Fruit fly (Drosophila melanogaster) whole organism, embryonic: ENCODE results near the gene CG14253.
A peak's percentile ranks its signal among the peaks of the same experiment; 100 is the strongest.

Experiments
- Aef1 ChIP-seq: fragments of 200-800 bp; sonication (Bioruptor generic); IDR thresholded peaks from 3 replicates; pipeline ENCODE4 v1.3.6; 2022; ENCODE audit warnings: missing biosample characterization, missing genetic modification characterization
- Blimp-1 ChIP-seq: fragments of 200-800 bp; sonication (Bioruptor generic); optimal IDR thresholded peaks from 3 replicates; lab custom pipeline; 2018; ENCODE audit warnings: missing biosample characterization, missing genetic modification characterization, mild to moderate bottlenecking, moderate library complexity, missing genetic modification reagents
- CG12391 ChIP-seq: fragments of 200-800 bp; sonication (Bioruptor generic); optimal IDR thresholded peaks from 3 replicates; lab custom pipeline; 2018; ENCODE audit warnings: missing biosample characterization, mild to moderate bottlenecking, missing genetic modification characterization, moderate library complexity
- CG12769 ChIP-seq: fragments of 200-800 bp; sonication (Bioruptor generic); optimal IDR thresholded peaks from 2 replicates; lab custom pipeline; 2019; ENCODE audit warnings: missing biosample characterization, mild to moderate bottlenecking, missing genetic modification characterization, moderate library complexity
- CG13123 ChIP-seq: fragments of 200-800 bp; sonication (Bioruptor generic); optimal IDR thresholded peaks from 2 replicates; lab custom pipeline; 2016; ENCODE audit warnings: missing biosample characterization, missing genetic modification characterization
- CG14667 ChIP-seq: fragments of 200-800 bp; sonication (Bioruptor generic); IDR thresholded peaks from 2 replicates; pipeline ENCODE4 v1.3.6; 2022; ENCODE audit warnings: missing biosample characterization, missing genetic modification characterization
- CG15073 ChIP-seq: fragments of 200-800 bp; sonication (Bioruptor generic); optimal IDR thresholded peaks from 2 replicates; lab custom pipeline; 2016; ENCODE audit warnings: missing biosample characterization, missing genetic modification characterization
- CG16813 ChIP-seq: fragments of 200-800 bp; sonication (Bioruptor generic); IDR thresholded peaks from 3 replicates; pipeline ENCODE4 v1.3.6; 2022; ENCODE audit warnings: missing biosample characterization, missing genetic modification characterization; ENCODE audit not compliant: partially characterized antibody
- CG16863 ChIP-seq: fragments of 200-800 bp; sonication (Bioruptor generic); optimal IDR thresholded peaks from 3 replicates; lab custom pipeline; 2016; ENCODE audit warnings: missing biosample characterization, missing genetic modification characterization
- CG17328 ChIP-seq: fragments of 200-800 bp; sonication (Bioruptor generic); IDR thresholded peaks from 2 replicates; pipeline ENCODE4 v1.3.6; 2022; ENCODE audit warnings: missing biosample characterization, missing genetic modification characterization
- CG17359 ChIP-seq: fragments of 200-800 bp; sonication (Bioruptor generic); optimal IDR thresholded peaks from 3 replicates; lab custom pipeline; 2018; ENCODE audit warnings: missing biosample characterization, mild to moderate bottlenecking, missing genetic modification characterization, moderate library complexity
- CG30431 ChIP-seq: fragments of 200-800 bp; sonication (Bioruptor generic); optimal IDR thresholded peaks from 2 replicates; lab custom pipeline; 2017; ENCODE audit warnings: missing biosample characterization, missing genetic modification characterization
- CG33213 ChIP-seq: fragments of 200-800 bp; sonication (Bioruptor generic); optimal IDR thresholded peaks from 3 replicates; lab custom pipeline; 2016; ENCODE audit warnings: missing biosample characterization, missing genetic modification characterization
- CG34224 ChIP-seq: fragments of 200-800 bp; sonication (Bioruptor generic); IDR thresholded peaks from 3 replicates; pipeline ENCODE4 v1.3.6; 2022; ENCODE audit warnings: missing biosample characterization, missing genetic modification characterization; ENCODE audit not compliant: partially characterized antibody
- CG6654 ChIP-seq: fragments of 200-800 bp; sonication (Bioruptor generic); optimal IDR thresholded peaks from 2 replicates; lab custom pipeline; 2017; ENCODE audit warnings: missing biosample characterization, mild to moderate bottlenecking, missing genetic modification characterization
- CG6791 ChIP-seq: fragments of 200-800 bp; sonication (Bioruptor generic); IDR thresholded peaks from 3 replicates; pipeline ENCODE4 v1.3.6; 2022; ENCODE audit warnings: missing biosample characterization, missing genetic modification characterization; ENCODE audit not compliant: partially characterized antibody
- CG7357 ChIP-seq: fragments of 200-800 bp; sonication (Bioruptor generic); IDR thresholded peaks from 3 replicates; pipeline ENCODE4 v1.3.6; 2022; ENCODE audit warnings: missing biosample characterization, missing genetic modification characterization
- CG9817 ChIP-seq: fragments of 200-800 bp; sonication (Bioruptor generic); optimal IDR thresholded peaks from 2 replicates; lab custom pipeline; 2018; ENCODE audit warnings: missing biosample characterization, mild to moderate bottlenecking, missing genetic modification characterization, moderate library complexity
- Dip3 ChIP-seq: fragments of 200-800 bp; sonication (Bioruptor generic); optimal IDR thresholded peaks from 3 replicates; lab custom pipeline; 2016; ENCODE audit warnings: missing biosample characterization, missing genetic modification characterization
- Dll ChIP-seq: fragments of 200-800 bp; sonication (Bioruptor generic); IDR thresholded peaks from 4 replicates; pipeline ENCODE4 v1.3.6; 2022; ENCODE audit warnings: missing biosample characterization, missing genetic modification characterization; ENCODE audit not compliant: partially characterized antibody
- Dref ChIP-seq: fragments of 200-800 bp; sonication (Bioruptor generic); IDR thresholded peaks from 2 replicates; pipeline ENCODE4 v1.3.6; 2022; ENCODE audit warnings: missing biosample characterization, missing genetic modification characterization
- E2f1 ChIP-seq: fragments of 200-800 bp; sonication (Bioruptor generic); IDR thresholded peaks from 2 replicates; pipeline ENCODE4 v1.3.6; 2022; ENCODE audit warnings: missing biosample characterization, missing genetic modification characterization
- E2f2 ChIP-seq: fragments of 200-800 bp; sonication (Bioruptor generic); IDR thresholded peaks from 2 replicates; pipeline ENCODE4 v1.3.6; 2022; ENCODE audit warnings: missing biosample characterization, missing genetic modification characterization
- Ets97D ChIP-seq: fragments of 200-800 bp; sonication (Bioruptor generic); optimal IDR thresholded peaks from 3 replicates; lab custom pipeline; 2016; ENCODE audit warnings: missing biosample characterization, missing genetic modification characterization
- Gsc ChIP-seq: fragments of 200-800 bp; sonication (Bioruptor generic); IDR thresholded peaks from 2 replicates; pipeline ENCODE4 v1.3.6; 2022; ENCODE audit warnings: missing biosample characterization, missing genetic modification characterization
- Lim3 ChIP-seq: fragments of 200-800 bp; sonication (Bioruptor generic); IDR thresholded peaks from 2 replicates; pipeline ENCODE4 v1.3.6; 2022; ENCODE audit warnings: missing biosample characterization, missing genetic modification characterization
- Lpt ChIP-seq: fragments of >200 bp; optimal IDR thresholded peaks from 2 replicates; lab custom pipeline; 2018; ENCODE audit warnings: missing biosample characterization, missing genetic modification characterization
- Mes4 ChIP-seq: fragments of 200-800 bp; sonication (Bioruptor generic); optimal IDR thresholded peaks from 2 replicates; lab custom pipeline; 2016; ENCODE audit warnings: missing biosample characterization, missing genetic modification characterization
- NK7.1 ChIP-seq: fragments of 200-800 bp; sonication (Bioruptor generic); optimal IDR thresholded peaks from 3 replicates; lab custom pipeline; 2016; ENCODE audit warnings: missing biosample characterization, missing genetic modification characterization
- Nf-YA ChIP-seq: fragments of 200-800 bp; sonication (Bioruptor generic); IDR thresholded peaks from 2 replicates; pipeline ENCODE4 v1.3.6; 2022; ENCODE audit warnings: missing biosample characterization, missing genetic modification characterization
- Nf-YC ChIP-seq: fragments of 200-800 bp; optimal IDR thresholded peaks from 3 replicates; lab custom pipeline; 2019; ENCODE audit warnings: missing biosample characterization, mild to moderate bottlenecking, missing genetic modification characterization, moderate library complexity
- Pdp1 ChIP-seq, 2 experiments: fragments of 200-800 bp; sonication (Bioruptor generic); optimal IDR thresholded peaks; 3 replicates each; lab custom pipeline; 2016; ENCODE audit warnings: missing biosample characterization in 2 of 2, missing genetic modification characterization in 2 of 2, mild to moderate bottlenecking in 1 of 2, moderate library complexity in 1 of 2
- Poxn ChIP-seq: fragments of 200-800 bp; sonication (Bioruptor generic); IDR thresholded peaks from 2 replicates; pipeline ENCODE4 v1.3.6; 2022; ENCODE audit warnings: missing biosample characterization, missing genetic modification characterization
- Ptx1 ChIP-seq: fragments of 200-800 bp; sonication (Bioruptor generic); IDR thresholded peaks from 2 replicates; pipeline ENCODE4 v1.3.6; 2022; ENCODE audit warnings: missing biosample characterization, missing genetic modification characterization
- amos ChIP-seq: fragments of 200-800 bp; sonication (Bioruptor generic); IDR thresholded peaks from 2 replicates; pipeline ENCODE4 v1.3.6; 2022; ENCODE audit warnings: missing biosample characterization, missing genetic modification characterization; ENCODE audit not compliant: partially characterized antibody
- caup ChIP-seq: fragments of 200-800 bp; sonication (Bioruptor generic); optimal IDR thresholded peaks from 3 replicates; lab custom pipeline; 2017; ENCODE audit warnings: missing biosample characterization, mild to moderate bottlenecking, missing genetic modification characterization, moderate library complexity; ENCODE audit not compliant: severe bottlenecking
- corto ChIP-seq: fragments of 200-800 bp; sonication (Bioruptor generic); optimal IDR thresholded peaks from 2 replicates; lab custom pipeline; 2016; ENCODE audit warnings: missing biosample characterization, mild to moderate bottlenecking, missing genetic modification characterization, moderate library complexity
- crc ChIP-seq: fragments of 200-800 bp; sonication (Bioruptor generic); optimal IDR thresholded peaks from 2 replicates; lab custom pipeline; 2016; ENCODE audit warnings: missing biosample characterization, missing genetic modification characterization
- eve ChIP-seq, 2 experiments: fragments of >200 bp; optimal IDR thresholded peaks; 2 replicates each; lab custom pipeline; 2017; ENCODE audit warnings: missing biosample characterization in 2 of 2, missing genetic modification characterization in 2 of 2
- gro ChIP-seq: fragments of 200-800 bp; sonication (Bioruptor generic); optimal IDR thresholded peaks from 2 replicates; lab custom pipeline; 2016; ENCODE audit warnings: missing biosample characterization, missing genetic modification characterization
- gsb ChIP-seq: fragments of 200-800 bp; sonication (Bioruptor generic); IDR thresholded peaks from 2 replicates; pipeline ENCODE4 v1.3.6; 2022; ENCODE audit warnings: missing biosample characterization, missing genetic modification characterization
- knrl ChIP-seq: fragments of 200-800 bp; sonication (Bioruptor generic); IDR thresholded peaks from 3 replicates; pipeline ENCODE4 v1.3.6; 2022; ENCODE audit warnings: missing biosample characterization, missing genetic modification characterization; ENCODE audit not compliant: partially characterized antibody
- maf-S ChIP-seq: fragments of 200-800 bp; sonication (Bioruptor generic); optimal IDR thresholded peaks from 2 replicates; lab custom pipeline; 2016; ENCODE audit warnings: missing biosample characterization, missing genetic modification characterization
- nau ChIP-seq: fragments of 200-800 bp; sonication (Bioruptor generic); optimal IDR thresholded peaks from 3 replicates; lab custom pipeline; 2017; ENCODE audit warnings: missing biosample characterization, mild to moderate bottlenecking, missing genetic modification characterization, missing genetic modification reagents
- salm ChIP-seq: fragments of 200-800 bp; sonication (Bioruptor generic); optimal IDR thresholded peaks from 2 replicates; lab custom pipeline; 2018; ENCODE audit warnings: missing biosample characterization, mild to moderate bottlenecking, missing genetic modification characterization
- sisA ChIP-seq: fragments of 200-800 bp; sonication (Bioruptor generic); IDR thresholded peaks from 2 replicates; pipeline ENCODE4 v1.3.6; 2022; ENCODE audit warnings: missing biosample characterization, missing genetic modification characterization
- sna ChIP-seq: fragments of 200-800 bp; sonication (Bioruptor generic); IDR thresholded peaks from 2 replicates; pipeline ENCODE4 v1.3.6; 2022; ENCODE audit warnings: missing biosample characterization, missing genetic modification characterization; ENCODE audit not compliant: partially characterized antibody
- sob ChIP-seq: fragments of 200-800 bp; sonication (Bioruptor generic); IDR thresholded peaks from 2 replicates; pipeline ENCODE4 v1.3.6; 2022; ENCODE audit warnings: missing biosample characterization, missing genetic modification characterization
- tll ChIP-seq, 2 experiments: fragments of 200-800 bp in 1 of 2; fragments of >200 bp in 1 of 2; sonication (Bioruptor generic) in 1 of 2; optimal IDR thresholded peaks; 2 replicates each; lab custom pipeline; 2017 to 2019; ENCODE audit warnings: missing biosample characterization in 2 of 2, missing genetic modification characterization in 2 of 2, mild to moderate bottlenecking in 1 of 2, moderate library complexity in 1 of 2

CG14253 gene

dm6 chr3R:26963747-26964174 is 14.6 kb upstream of the CG14253 start (continued):
- peak; percentile 30; the same call in 1 of the 2 replicates for TF ChIP-seq E2f1 (GFP tag; lab: Robert Waterston, UW)
- peak; percentile 46 for TF ChIP-seq CG6654 (GFP tag; lab: Kevin White, UChicago)
- TF ChIP-seq Lpt (GFP tag; lab: Kevin White, UChicago) = no peak
- TF ChIP-seq CG13123 (GFP tag; lab: Kevin White, UChicago) = no peak
- TF ChIP-seq CG7357 (GFP tag; lab: Robert Waterston, UW) = peak; percentile 58; the same call in 1 of the 3 replicates
- no peak for TF ChIP-seq gsb (GFP tag; lab: Robert Waterston, UW)
- no peak for TF ChIP-seq sna (GFP tag; lab: Robert Waterston, UW)
- peak; percentile 61 for TF ChIP-seq crc
- TF ChIP-seq CG17359 (tag; lab: Kevin White, UChicago) = peak; percentile 87
- TF ChIP-seq Blimp-1 (GFP tag; lab: Kevin White, UChicago) = peak; percentile 75
- no peak for TF ChIP-seq CG34224 (GFP tag; lab: Robert Waterston, UW)
- peak; percentile 53 for TF ChIP-seq nau (GFP tag; lab: Kevin White, UChicago)
- peak in 1 of 2 experiments; percentile 32 for TF ChIP-seq eve (GFP tag; optimal IDR thresholded peaks at IDR 0.05; lab: Kevin White, UChicago)
- TF ChIP-seq maf-S = no peak
- peak; percentile 52 for TF ChIP-seq sisA (GFP tag; lab: Robert Waterston, UW)
- no peak for TF ChIP-seq salm
- TF ChIP-seq CG17328 (GFP tag; lab: Robert Waterston, UW) = no peak
- no peak for TF ChIP-seq Mes4 (GFP tag; lab: Kevin White, UChicago)
- no peak for TF ChIP-seq Lim3
- TF ChIP-seq Gsc (GFP tag; lab: Robert Waterston, UW) = no peak
- TF ChIP-seq CG12769 (tag; lab: Kevin White, UChicago) = peak; percentile 66
- peak; percentile 81 for TF ChIP-seq CG33213
- TF ChIP-seq caup (GFP tag; lab: Kevin White, UChicago) = peak; percentile 78
- TF ChIP-seq Dip3 (GFP tag; lab: Kevin White, UChicago) = peak; percentile 41
- peak; percentile 40 for TF ChIP-seq CG14667 (GFP tag; lab: Robert Waterston, UW)
- no peak for TF ChIP-seq corto (GFP tag; lab: Kevin White, UChicago)
- peak; percentile 33 for TF ChIP-seq NK7.1

- no peak for TF ChIP-seq CG16863 (GFP tag; lab: Kevin White, UChicago)
- TF ChIP-seq CG16813 (GFP tag; lab: Robert Waterston, UW) = peak; percentile 72
- TF ChIP-seq eve (GFP tag; optimal IDR thresholded peaks at IDR 0.05; lab: Kevin White, UChicago) = no peak
- peak in 1 of 2 experiments; percentile 35 for TF ChIP-seq Pdp1 (GFP tag; optimal IDR thresholded peaks at IDR 0.05; lab: Kevin White, UChicago)
- peak; percentile 38 for TF ChIP-seq Nf-YC (tag; lab: Kevin White, UChicago)
- TF ChIP-seq E2f2 (GFP tag; lab: Robert Waterston, UW) = peak; percentile 96
- TF ChIP-seq CG9817 (tag; lab: Kevin White, UChicago) = no peak
- peak; percentile 48; the same call in 2 of the 3 replicates for TF ChIP-seq Aef1 (GFP tag; lab: Robert Waterston, UW)
- no peak for TF ChIP-seq Poxn
- TF ChIP-seq Nf-YA (GFP tag; lab: Robert Waterston, UW) = no peak
- TF ChIP-seq amos (GFP tag; lab: Robert Waterston, UW) = peak; percentile 30; the same call in 1 of the 2 replicates
- peak; percentile 12 for TF ChIP-seq CG12391 (tag; lab: Kevin White, UChicago)
- peak; percentile 85 for TF ChIP-seq Dref
- TF ChIP-seq sob (GFP tag; lab: Robert Waterston, UW) = no peak
- TF ChIP-seq Ptx1 (GFP tag; lab: Robert Waterston, UW) = no peak
- TF ChIP-seq CG17328 (GFP tag; lab: Robert Waterston, UW) = no peak
- TF ChIP-seq CG15073 (GFP tag; lab: Kevin White, UChicago) = no peak
- peak; percentile 77 for TF ChIP-seq CG6791 (GFP tag; lab: Robert Waterston, UW)
- no peak for TF ChIP-seq CG30431
- peak in 1 of 2 experiments; percentile 6 for TF ChIP-seq tll (GFP tag; optimal IDR thresholded peaks at IDR 0.05; lab: Kevin White, UChicago)
- peak; percentile 87 for TF ChIP-seq Dll (GFP tag; lab: Robert Waterston, UW)
- TF ChIP-seq Ets97D (GFP tag; lab: Kevin White, UChicago) = peak; percentile 64
- TF ChIP-seq gro = peak; percentile 26
- peak; percentile 61 for TF ChIP-seq knrl (GFP tag; lab: Robert Waterston, UW)
Measured at dm6 chr3R:26964452-26965133, 13.7 kb upstream of the CG14253 start, which contains the start of gene Tsp97E. Tsp97E (minus strand) TSS chr3R:26964817.
